Fruit fly (Drosophila melanogaster): ENCODE results near the gene CG7054.

Gene CG7054

DNA sequence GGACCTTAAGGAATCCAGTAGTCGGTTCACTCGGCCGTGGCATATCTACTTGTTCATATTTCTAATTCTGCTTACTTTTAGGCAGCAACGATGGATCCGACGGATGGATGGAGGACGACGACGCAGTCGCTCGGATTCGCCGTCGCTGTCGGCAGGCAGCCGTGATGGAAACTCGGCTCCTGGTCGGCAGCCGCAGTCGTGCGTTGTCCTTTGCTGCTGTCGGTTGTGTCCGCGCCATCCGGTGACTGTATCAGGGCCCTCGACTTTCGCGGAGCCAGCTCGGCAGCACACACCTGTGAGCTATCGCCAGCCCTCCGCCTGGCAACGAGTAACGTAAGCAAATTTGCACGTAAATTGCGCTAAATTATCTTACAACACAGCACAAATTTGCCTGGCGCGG, 32.2 kb downstream of the CG7054 start, which contains the start of gene Octbeta1R:
TSS of gene Octbeta1R (plus strand) at position 191 of the 400 bp plus-strand sequence.
- TF ChIP-seq CTCF (optimal IDR thresholded peaks at IDR 0.05) (no peak), CG8478 (optimal IDR thresholded peaks at IDR 0.05) (no peak)

DNA sequence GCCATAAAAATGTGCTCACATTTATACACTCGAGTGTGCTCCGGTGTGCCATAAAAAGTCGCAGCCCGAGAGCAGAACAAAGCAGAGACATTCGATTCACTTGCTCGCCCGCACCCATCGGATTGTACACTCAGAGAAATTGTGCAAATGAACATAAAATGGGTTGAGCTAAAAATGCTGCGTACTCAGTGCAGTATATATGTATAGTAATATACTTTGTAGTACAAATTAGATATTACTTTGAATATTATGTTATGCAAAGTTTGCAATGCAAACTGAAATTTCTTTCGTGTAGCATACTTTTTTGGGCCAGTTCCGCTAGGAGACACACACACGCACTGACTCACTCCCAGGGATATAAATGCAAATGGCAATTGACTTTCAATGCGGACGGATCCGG, 38.8 kb downstream of the CG7054 start:
- TF ChIP-seq CTCF (optimal IDR thresholded peaks at IDR 0.05), result no peak
- TF ChIP-seq CG8478 (optimal IDR thresholded peaks at IDR 0.05), result no peak

DNA sequence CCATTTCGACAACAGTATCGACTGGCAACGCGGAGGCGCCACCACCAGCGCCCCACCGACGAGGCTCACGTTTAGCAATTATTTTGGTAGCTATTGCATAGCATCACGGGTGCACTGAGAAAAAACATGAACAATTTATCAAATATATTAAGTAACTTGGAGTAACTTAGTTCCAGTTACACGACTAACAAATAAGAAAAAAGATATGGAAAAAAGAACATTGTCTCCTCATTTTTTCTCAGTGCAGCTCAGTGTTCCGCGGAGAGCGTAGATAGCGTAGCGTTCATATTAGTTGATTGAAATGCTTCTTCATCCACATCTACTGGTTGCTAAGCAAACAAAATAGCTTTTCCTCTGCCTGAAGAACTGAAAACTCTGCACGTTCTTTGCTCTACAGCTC, 50.6 kb downstream of the CG7054 start:
- TF ChIP-seq CG8478 (optimal IDR thresholded peaks at IDR 0.05) (no peak), CTCF (optimal IDR thresholded peaks at IDR 0.05) (no peak)
